Worm (Caenorhabditis elegans): ENCODE data around the gene irld-2.

Gene irld-2

DNA sequence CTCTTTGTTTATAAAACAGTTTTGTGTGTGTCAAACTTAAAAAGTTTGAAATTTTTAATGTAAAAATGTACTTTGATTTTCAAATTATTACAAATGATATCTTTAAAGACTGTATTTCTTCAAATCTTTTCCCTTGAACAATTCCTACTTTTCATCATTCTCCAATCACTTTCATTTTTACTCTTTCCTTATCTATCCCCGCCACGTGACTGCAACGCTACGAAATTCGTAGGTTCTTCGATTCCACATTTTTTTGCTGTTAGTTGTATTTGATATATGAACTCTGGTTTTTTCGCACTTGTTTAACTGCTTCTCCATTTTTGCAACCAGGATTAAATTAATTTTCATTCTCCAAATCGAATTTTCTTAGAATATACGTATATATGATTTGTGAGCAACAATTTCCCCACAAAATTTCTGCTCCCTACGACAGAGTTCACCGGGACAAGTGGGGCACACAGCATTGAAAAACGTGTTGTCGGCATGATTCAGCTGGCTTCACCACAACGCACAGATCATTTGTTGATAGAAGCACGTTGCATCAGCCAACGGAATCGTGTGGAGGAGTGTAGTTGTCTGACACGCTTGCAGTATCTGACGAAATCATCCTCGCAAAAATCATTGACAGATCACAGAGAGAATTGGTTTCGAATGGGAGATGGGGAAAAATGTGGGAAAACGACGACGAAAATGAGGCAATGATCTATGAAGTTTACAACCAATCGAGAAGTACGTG, 40.0 kb downstream of the irld-2 start:
- TF ChIP-seq ceh-39 (tag; optimal IDR thresholded peaks at IDR 0.05) (no peak), ces-1 (GFP tag; optimal IDR thresholded peaks at IDR 0.05) (no peak), M03D4.4 (tag; optimal IDR thresholded peaks at IDR 0.05) (no peak), sptf-1 (tag; optimal IDR thresholded peaks at IDR 0.05) (no peak), lin-13 (tag; optimal IDR thresholded peaks at IDR 0.05) (no peak), nhr-2 (tag; optimal IDR thresholded peaks at IDR 0.05) (no peak), tbx-8 (GFP tag; optimal IDR thresholded peaks at IDR 0.05) (no peak), nhr-237 (tag; optimal IDR thresholded peaks at IDR 0.05) (no peak), hlh-1 (tag; optimal IDR thresholded peaks at IDR 0.05) (no peak), elt-3 (tag; optimal IDR thresholded peaks at IDR 0.05) (no peak), ztf-11 (tag; optimal IDR thresholded peaks at IDR 0.05) (no peak), sem-2 (GFP tag; optimal IDR thresholded peaks at IDR 0.05) (no peak), nhr-76 (tag; optimal IDR thresholded peaks at IDR 0.05) (no peak), lin-32 (GFP tag; optimal IDR thresholded peaks at IDR 0.05) (no peak)

DNA sequence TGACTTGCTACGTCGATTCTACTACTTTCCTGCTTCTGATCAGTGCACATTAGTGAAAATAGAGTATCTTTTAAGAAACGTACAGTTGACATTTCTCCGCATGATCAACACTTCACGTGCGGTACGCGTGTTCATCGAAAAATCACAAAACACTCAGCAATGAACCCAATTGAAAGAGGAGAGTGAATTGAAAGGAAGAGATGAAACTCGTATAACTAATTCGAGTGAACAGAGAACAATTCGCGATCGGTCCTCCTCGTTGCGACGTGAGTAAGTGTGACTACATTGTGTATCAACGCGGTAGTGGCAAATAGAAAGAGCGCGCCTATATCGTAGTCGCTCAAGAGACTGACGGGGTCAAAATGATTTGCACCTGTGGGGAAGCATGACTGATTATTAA, 41.3 kb downstream of the irld-2 start:
- TF ChIP-seq pha-4 (tag; optimal IDR thresholded peaks at IDR 0.05) (peak; percentile 18), ceh-39 (tag; optimal IDR thresholded peaks at IDR 0.05) (no peak)

DNA sequence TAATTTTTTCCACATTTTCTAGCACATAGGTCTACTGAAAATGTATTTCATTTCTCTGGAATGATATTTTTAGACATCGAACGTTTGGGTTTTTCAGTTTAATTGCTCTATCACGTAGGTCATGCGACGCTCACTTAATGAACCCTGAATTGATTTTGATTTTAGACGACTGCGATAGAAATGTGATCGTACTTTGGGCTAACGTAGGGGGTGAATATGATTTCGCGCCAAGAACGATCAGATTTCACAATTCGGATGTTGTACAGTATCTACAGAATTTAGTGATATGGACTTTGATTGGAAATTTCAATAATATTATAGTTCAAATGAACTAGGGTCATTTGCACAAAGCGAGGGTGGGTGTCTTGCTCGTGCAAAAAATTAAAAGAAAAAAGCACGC, 42.7 kb downstream of the irld-2 start:
- no peak for TF ChIP-seq nhr-76 (tag; optimal IDR thresholded peaks at IDR 0.05)
- no peak for TF ChIP-seq ham-2 (GFP tag; optimal IDR thresholded peaks at IDR 0.05)
- TF ChIP-seq zip-8 (tag; optimal IDR thresholded peaks at IDR 0.05): no peak
- no peak for TF ChIP-seq ces-1 (GFP tag; optimal IDR thresholded peaks at IDR 0.05)
- TF ChIP-seq drap-1 (GFP tag; optimal IDR thresholded peaks at IDR 0.05): no peak
- no peak for TF ChIP-seq lin-32 (GFP tag; optimal IDR thresholded peaks at IDR 0.05)
- TF ChIP-seq M03D4.4 (tag; optimal IDR thresholded peaks at IDR 0.05): no peak
- no peak for TF ChIP-seq nhr-12 (tag; optimal IDR thresholded peaks at IDR 0.05)
- TF ChIP-seq lsy-2 (tag; optimal IDR thresholded peaks at IDR 0.05): no peak

DNA sequence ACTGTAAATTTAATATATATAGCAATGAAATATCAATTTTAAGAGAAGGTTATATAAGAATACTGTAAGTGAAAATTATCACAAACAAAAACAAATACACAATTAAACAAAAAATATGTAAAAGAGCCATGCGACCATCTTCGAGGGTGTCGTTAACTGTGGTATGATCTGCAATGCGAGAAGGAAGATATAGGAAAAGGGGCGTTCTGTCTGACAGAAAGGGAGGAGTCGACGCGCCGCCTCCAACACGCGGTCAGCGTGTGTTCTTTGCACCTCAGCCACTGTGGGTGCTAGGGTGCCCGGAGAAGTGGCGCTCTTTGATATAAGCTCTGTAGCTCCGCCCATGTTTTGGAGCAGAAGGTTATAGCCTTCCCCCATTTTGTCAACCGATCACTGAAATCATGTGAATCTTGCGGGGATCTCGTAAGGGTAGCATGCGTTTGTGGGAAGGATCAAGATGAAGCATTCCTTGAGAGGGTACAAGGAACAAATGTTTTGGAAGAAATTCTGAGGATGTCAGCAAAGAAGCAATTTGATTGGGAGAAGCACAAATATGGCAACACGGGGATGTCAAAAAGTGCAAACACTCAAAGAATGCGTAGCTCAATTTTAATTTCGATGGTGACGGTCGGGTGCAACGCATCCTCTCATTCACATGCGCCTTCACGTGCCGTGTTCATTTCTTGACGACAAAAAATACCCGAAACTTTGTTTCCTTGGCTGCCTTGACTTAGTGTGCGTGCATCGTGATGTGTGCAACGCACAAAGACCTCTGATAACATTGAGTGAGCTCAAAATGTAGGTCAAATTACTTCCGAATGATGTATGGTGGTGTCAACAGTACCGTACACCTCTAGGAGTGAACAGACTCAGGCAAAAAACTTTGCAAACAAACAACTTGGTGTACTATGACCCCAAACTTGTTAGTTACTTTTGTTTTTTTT, 43.8 kb downstream of the irld-2 start, which contains the start of gene mxl-3:
Gene mxl-3, minus strand, starts transcription at position 1 of the 944 bp plus-strand sequence.
- TF ChIP-seq cnd-1 (tag; optimal IDR thresholded peaks at IDR 0.05) (no peak), sptf-1 (tag; optimal IDR thresholded peaks at IDR 0.05) (no peak), ceh-43 (GFP tag; optimal IDR thresholded peaks at IDR 0.05) (no peak), unc-120 (tag; optimal IDR thresholded peaks at IDR 0.05; ENCODE audit: poor library complexity, severe bottlenecking) (no peak), M03D4.4 (tag; optimal IDR thresholded peaks at IDR 0.05) (no peak), ces-1 (GFP tag; optimal IDR thresholded peaks at IDR 0.05) (no peak), bed-3 (GFP tag; optimal IDR thresholded peaks at IDR 0.05) (no peak), elt-1 (tag; optimal IDR thresholded peaks at IDR 0.05; ENCODE audit: borderline replicate concordance, insufficient read depth) (no peak), mab-5 (tag; optimal IDR thresholded peaks at IDR 0.05) (no peak), nhr-12 (tag; optimal IDR thresholded peaks at IDR 0.05) (no peak), hlh-1 (tag; optimal IDR thresholded peaks at IDR 0.05) (no peak), mep-1 (tag; optimal IDR thresholded peaks at IDR 0.05) (no peak), ceh-39 (tag; optimal IDR thresholded peaks at IDR 0.05) (no peak), ztf-11 (tag; optimal IDR thresholded peaks at IDR 0.05) (no peak), nhr-237 (tag; optimal IDR thresholded peaks at IDR 0.05) (no peak), snpc-4 (tag; optimal IDR thresholded peaks at IDR 0.05) (no peak), elt-3 (tag; optimal IDR thresholded peaks at IDR 0.05) (no peak)

DNA sequence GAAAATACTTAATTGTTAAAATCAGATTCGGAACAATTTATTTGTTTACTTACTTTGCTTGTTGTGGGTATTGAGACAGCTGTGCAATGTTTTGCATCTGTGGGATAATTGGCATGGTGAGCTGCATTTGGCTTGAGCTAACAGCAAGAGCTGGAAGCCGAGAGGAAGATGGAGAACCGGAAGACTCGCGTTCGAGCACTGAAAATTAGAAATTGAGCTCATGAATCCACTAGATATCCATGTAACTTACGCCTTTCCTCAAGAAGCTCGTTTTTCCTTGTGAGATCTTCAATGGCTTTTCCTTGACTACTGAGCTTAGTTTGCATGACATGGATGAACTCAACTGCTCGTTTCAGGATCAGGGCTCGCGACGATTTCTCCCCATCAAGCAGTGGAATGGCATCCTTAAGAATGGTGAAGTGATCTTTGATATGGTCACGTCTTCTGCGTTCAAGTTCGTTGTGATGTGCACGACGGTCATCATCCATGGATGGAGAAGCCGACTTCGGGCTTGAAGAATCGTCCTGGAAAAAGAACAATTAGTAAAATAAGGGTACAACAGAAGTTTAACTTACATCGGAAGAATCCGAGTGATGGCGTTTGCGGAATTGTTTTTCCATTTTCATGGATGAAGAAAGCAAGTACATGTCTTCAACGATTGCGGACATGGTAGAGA, 44.6 kb downstream of the irld-2 start:
- no peak for TF ChIP-seq elt-3 (tag; optimal IDR thresholded peaks at IDR 0.05)
